Fruit fly (Drosophila melanogaster) whole organism, embryonic: Measurements from ENCODE around the gene Cpr23B.

ENCODE experiments used
- Abd-B ChIP-seq: fragments of 200-800 bp; sonication (Bioruptor generic); optimal IDR thresholded peaks from 2 replicates; lab custom pipeline; 2018; ENCODE audit warnings: missing biosample characterization, mild to moderate bottlenecking, missing genetic modification characterization, moderate library complexity
- C15 ChIP-seq: fragments of 200-800 bp; sonication (Bioruptor generic); IDR thresholded peaks from 3 replicates; pipeline ENCODE4 v1.3.6; 2022; ENCODE audit warnings: missing biosample characterization, missing genetic modification characterization
- CG10147 ChIP-seq: fragments of 200-800 bp; sonication (Bioruptor generic); optimal IDR thresholded peaks from 2 replicates; lab custom pipeline; 2019; ENCODE audit warnings: missing biosample characterization, mild to moderate bottlenecking, missing genetic modification characterization, moderate library complexity
- CG10209 ChIP-seq: fragments of 200-800 bp; sonication (Bioruptor generic); optimal IDR thresholded peaks from 3 replicates; lab custom pipeline; 2017; ENCODE audit warnings: missing biosample characterization, mild to moderate bottlenecking, missing genetic modification characterization, missing genetic modification reagents
- CG10979 ChIP-seq: fragments of 200-800 bp; sonication (Bioruptor generic); optimal IDR thresholded peaks from 2 replicates; lab custom pipeline; 2018; ENCODE audit warnings: missing biosample characterization, mild to moderate bottlenecking, missing genetic modification characterization, moderate library complexity
- CG12659 ChIP-seq: fragments of 200-800 bp; sonication (Bioruptor generic); optimal IDR thresholded peaks from 3 replicates; lab custom pipeline; 2017; ENCODE audit warnings: mild to moderate bottlenecking, missing biosample characterization, missing genetic modification reagents, missing genetic modification characterization
- CG14441 ChIP-seq: fragments of 200-800 bp; sonication (Bioruptor generic); IDR thresholded peaks from 2 replicates; pipeline ENCODE4 v1.3.6; 2022; ENCODE audit warnings: missing biosample characterization, missing genetic modification characterization
- CG1529 ChIP-seq: fragments of 200-800 bp; sonication (Bioruptor generic); optimal IDR thresholded peaks from 3 replicates; lab custom pipeline; 2018; ENCODE audit warnings: missing biosample characterization, missing genetic modification characterization
- CG1603 ChIP-seq: fragments of 200-800 bp; sonication (Bioruptor generic); optimal IDR thresholded peaks from 2 replicates; lab custom pipeline; 2019; ENCODE audit warnings: missing biosample characterization, mild to moderate bottlenecking, missing genetic modification characterization, moderate library complexity
- CG16813 ChIP-seq: fragments of 200-800 bp; sonication (Bioruptor generic); IDR thresholded peaks from 3 replicates; pipeline ENCODE4 v1.3.6; 2022; ENCODE audit warnings: missing biosample characterization, missing genetic modification characterization; ENCODE audit not compliant: partially characterized antibody
- CG16863 ChIP-seq: fragments of 200-800 bp; sonication (Bioruptor generic); optimal IDR thresholded peaks from 3 replicates; lab custom pipeline; 2016; ENCODE audit warnings: missing biosample characterization, missing genetic modification characterization
- CG17829 ChIP-seq: fragments of 200-800 bp; optimal IDR thresholded peaks from 2 replicates; lab custom pipeline; 2019; ENCODE audit warnings: missing biosample characterization, mild to moderate bottlenecking, missing genetic modification characterization, moderate library complexity
- CG18764 ChIP-seq: fragments of 200-800 bp; sonication (Bioruptor generic); optimal IDR thresholded peaks from 3 replicates; lab custom pipeline; 2016; ENCODE audit warnings: missing biosample characterization, missing genetic modification characterization
- CG2116 ChIP-seq: fragments of 200-800 bp; sonication (Bioruptor generic); optimal IDR thresholded peaks from 3 replicates; lab custom pipeline; 2018; ENCODE audit warnings: missing biosample characterization, mild to moderate bottlenecking, missing genetic modification characterization
- CG32767 ChIP-seq: fragments of 200-800 bp; sonication (Bioruptor generic); IDR thresholded peaks from 2 replicates; pipeline ENCODE4 v1.3.6; 2022; ENCODE audit warnings: missing biosample characterization, missing genetic modification characterization
- CG4424 ChIP-seq: fragments of 200-800 bp; sonication (Bioruptor generic); optimal IDR thresholded peaks from 3 replicates; lab custom pipeline; 2016; ENCODE audit warnings: missing biosample characterization, missing genetic modification characterization
- CG6765 ChIP-seq: fragments of 200-800 bp; sonication (Bioruptor generic); optimal IDR thresholded peaks from 3 replicates; lab custom pipeline; 2017; ENCODE audit warnings: missing biosample characterization, mild to moderate bottlenecking, missing genetic modification characterization
- CG6854 ChIP-seq: fragments of 200-800 bp; sonication (Bioruptor generic); optimal IDR thresholded peaks from 3 replicates; lab custom pipeline; 2017; ENCODE audit warnings: missing biosample characterization, mild to moderate bottlenecking, missing genetic modification characterization
- CHES-1-like ChIP-seq: fragments of 200-800 bp; sonication (Bioruptor generic); optimal IDR thresholded peaks from 2 replicates; lab custom pipeline; 2016; ENCODE audit warnings: missing biosample characterization, missing genetic modification characterization
- Dad ChIP-seq: fragments of 200-800 bp; sonication (Bioruptor generic); optimal IDR thresholded peaks from 3 replicates; lab custom pipeline; 2016; ENCODE audit warnings: missing biosample characterization, missing genetic modification characterization
- Dp ChIP-seq: fragments of 200-800 bp; sonication (Bioruptor generic); optimal IDR thresholded peaks from 2 replicates; lab custom pipeline; 2018; ENCODE audit warnings: missing biosample characterization, mild to moderate bottlenecking, missing genetic modification characterization, moderate library complexity
- HHEX ChIP-seq: fragments of 200-800 bp; sonication (Bioruptor generic); optimal IDR thresholded peaks from 3 replicates; lab custom pipeline; 2017; ENCODE audit warnings: missing biosample characterization, mild to moderate bottlenecking, missing genetic modification characterization, missing genetic modification reagents
- Hmr ChIP-seq: fragments of 200-800 bp; sonication (Bioruptor generic); optimal IDR thresholded peaks from 3 replicates; lab custom pipeline; 2017; ENCODE audit warnings: mild to moderate bottlenecking, missing biosample characterization, missing genetic modification reagents, missing genetic modification characterization
- PHDP ChIP-seq: fragments of 200-800 bp; sonication (Bioruptor generic); optimal IDR thresholded peaks from 3 replicates; lab custom pipeline; 2018; ENCODE audit warnings: missing biosample characterization, mild to moderate bottlenecking, missing genetic modification characterization, moderate library complexity
- Pdp1 ChIP-seq, 2 experiments: fragments of 200-800 bp; sonication (Bioruptor generic); optimal IDR thresholded peaks; 3 replicates each; lab custom pipeline; 2016; ENCODE audit warnings: missing biosample characterization in 2 of 2, missing genetic modification characterization in 2 of 2, mild to moderate bottlenecking in 1 of 2, moderate library complexity in 1 of 2
- Vsx1 ChIP-seq: fragments of 200-800 bp; sonication (Bioruptor generic); optimal IDR thresholded peaks from 2 replicates; lab custom pipeline; 2017; ENCODE audit warnings: missing biosample characterization, mild to moderate bottlenecking, missing genetic modification characterization, missing genetic modification reagents
- bowl ChIP-seq: fragments of 200-800 bp; sonication (Bioruptor generic); IDR thresholded peaks from 2 replicates; pipeline ENCODE4 v1.3.6; 2022; ENCODE audit warnings: missing biosample characterization, missing genetic modification characterization
- cad ChIP-seq: fragments of >200 bp; optimal IDR thresholded peaks from 2 replicates; lab custom pipeline; 2017; ENCODE audit warnings: missing biosample characterization, missing genetic modification characterization
- cas ChIP-seq: fragments of 200-800 bp; sonication (Bioruptor generic); IDR thresholded peaks from 2 replicates; pipeline ENCODE4 v1.3.6; 2022; ENCODE audit warnings: missing biosample characterization, missing genetic modification characterization
- cato ChIP-seq: fragments of 200-800 bp; sonication (Bioruptor generic); optimal IDR thresholded peaks from 2 replicates; lab custom pipeline; 2016; ENCODE audit warnings: missing biosample characterization, missing genetic modification characterization, borderline replicate concordance
- chinmo ChIP-seq: fragments of 200-800 bp; sonication (Bioruptor generic); IDR thresholded peaks from 4 replicates; pipeline ENCODE4 v1.3.6; 2022; ENCODE audit warnings: missing biosample characterization, missing genetic modification characterization; ENCODE audit not compliant: partially characterized antibody
- da ChIP-seq: fragments of 200-800 bp; sonication (Bioruptor generic); optimal IDR thresholded peaks from 2 replicates; lab custom pipeline; 2016; ENCODE audit warnings: missing biosample characterization, missing genetic modification characterization
- dan ChIP-seq: fragments of 200-800 bp; sonication (Bioruptor generic); IDR thresholded peaks from 2 replicates; pipeline ENCODE4 v1.3.6; 2022; ENCODE audit warnings: missing biosample characterization, missing genetic modification characterization
- dm ChIP-seq: fragments of 200-800 bp; sonication (Bioruptor generic); optimal IDR thresholded peaks from 3 replicates; lab custom pipeline; 2016; ENCODE audit warnings: missing biosample characterization, missing genetic modification characterization
- en ChIP-seq: fragments of 200-800 bp; sonication (Bioruptor generic); optimal IDR thresholded peaks from 2 replicates; lab custom pipeline; 2016; ENCODE audit warnings: missing biosample characterization, missing genetic modification characterization
- ftz-f1 ChIP-seq: fragments of 200-800 bp; sonication (Bioruptor generic); optimal IDR thresholded peaks from 2 replicates; lab custom pipeline; 2016; ENCODE audit warnings: missing biosample characterization, missing genetic modification characterization
- gro ChIP-seq: fragments of 200-800 bp; sonication (Bioruptor generic); optimal IDR thresholded peaks from 2 replicates; lab custom pipeline; 2016; ENCODE audit warnings: missing biosample characterization, missing genetic modification characterization
- hkb ChIP-seq, 2 experiments: fragments of 200-800 bp in 1 of 2; fragments of >200 bp in 1 of 2; sonication (Bioruptor generic) in 1 of 2; IDR thresholded peaks in 1 of 2; optimal IDR thresholded peaks in 1 of 2; 2 replicates each; pipeline versions ENCODE4 v1.3.6 to Lab custom; 2017 to 2022; ENCODE audit warnings: missing biosample characterization in 1 of 2, missing genetic modification characterization in 1 of 2
- mam ChIP-seq: fragments of 200-800 bp; sonication (Bioruptor generic); optimal IDR thresholded peaks from 3 replicates; lab custom pipeline; 2016; ENCODE audit warnings: missing biosample characterization, missing genetic modification characterization
- odd ChIP-seq: fragments of 200-800 bp; sonication (Bioruptor generic); optimal IDR thresholded peaks from 2 replicates; lab custom pipeline; 2017; ENCODE audit warnings: missing biosample characterization, mild to moderate bottlenecking, missing genetic modification characterization
- onecut ChIP-seq: fragments of 200-800 bp; sonication (Bioruptor generic); IDR thresholded peaks from 2 replicates; pipeline ENCODE4 v1.3.6; 2022; ENCODE audit warnings: missing biosample characterization, missing genetic modification characterization
- prd ChIP-seq, 3 experiments: fragments of >200 bp in 2 of 3; fragments of 200-800 bp in 1 of 3; sonication (Bioruptor generic) in 1 of 3; optimal IDR thresholded peaks in 2 of 3; IDR thresholded peaks in 1 of 3; 2 replicates in 2 of 3; 3 replicates in 1 of 3; pipeline versions ENCODE4 v1.3.6 to Lab custom; 2017 to 2022; ENCODE audit warnings: missing biosample characterization in 1 of 3, missing genetic modification characterization in 1 of 3
- rib ChIP-seq: fragments of 200-800 bp; sonication (Bioruptor generic); IDR thresholded peaks from 2 replicates; pipeline ENCODE4 v1.3.6; 2022; ENCODE audit warnings: missing biosample characterization, missing genetic modification characterization
- sim ChIP-seq: fragments of 200-800 bp; sonication (Bioruptor generic); IDR thresholded peaks from 2 replicates; pipeline ENCODE4 v1.3.6; 2022; ENCODE audit warnings: missing biosample characterization, missing genetic modification characterization
- sisA ChIP-seq: fragments of 200-800 bp; sonication (Bioruptor generic); IDR thresholded peaks from 2 replicates; pipeline ENCODE4 v1.3.6; 2022; ENCODE audit warnings: missing biosample characterization, missing genetic modification characterization
- sr ChIP-seq: fragments of 200-800 bp; sonication (Bioruptor generic); IDR thresholded peaks from 3 replicates; pipeline ENCODE4 v1.3.6; 2022; ENCODE audit warnings: missing biosample characterization, missing genetic modification characterization
- ssp ChIP-seq: fragments of 200-800 bp; sonication (Bioruptor generic); IDR thresholded peaks from 2 replicates; pipeline ENCODE4 v1.3.6; 2022; ENCODE audit warnings: missing biosample characterization, missing genetic modification characterization
- stwl ChIP-seq: fragments of 200-800 bp; sonication (Bioruptor generic); optimal IDR thresholded peaks from 3 replicates; lab custom pipeline; 2018; ENCODE audit warnings: missing biosample characterization, mild to moderate bottlenecking, missing genetic modification characterization, moderate library complexity
- wor ChIP-seq: fragments of 200-800 bp; sonication (Bioruptor generic); IDR thresholded peaks from 2 replicates; pipeline ENCODE4 v1.3.6; 2022; ENCODE audit warnings: missing biosample characterization, missing genetic modification characterization

The Cpr23B gene

DNA sequence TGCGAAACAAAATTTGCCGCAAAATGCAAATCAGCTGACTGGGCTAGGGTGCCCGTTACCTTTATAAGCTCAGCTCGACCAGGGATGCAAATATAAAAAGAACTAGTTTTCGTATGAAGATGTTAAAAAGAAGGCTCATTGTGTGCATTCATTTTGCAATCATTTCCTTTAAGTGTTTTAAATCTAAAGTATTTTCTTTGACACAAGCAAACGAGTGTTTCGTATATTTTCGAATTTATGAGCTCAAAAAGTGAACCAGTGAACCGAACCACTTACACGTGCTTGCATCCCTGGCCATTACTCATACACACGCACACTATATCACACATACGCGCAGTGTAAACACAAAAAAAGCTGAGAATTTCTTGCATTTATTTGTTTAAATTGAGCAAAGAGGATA lies 40.0 kb downstream of the Cpr23B start, which contains the start of the genes Prx6a and Sbat (continued):
- TF ChIP-seq CHES-1-like (GFP tag; lab: Kevin White, UChicago) (peak; percentile 83), HHEX (GFP tag; lab: Kevin White, UChicago) (peak; percentile 67), mam (peak; percentile 83), CG4424 (GFP tag; lab: Kevin White, UChicago) (peak; percentile 37), stwl (tag; lab: Kevin White, UChicago) (peak; percentile 66), wor (peak; percentile 29; the same call in 1 of the 2 replicates), CG10147 (peak; percentile 87), Vsx1 (peak; percentile 31), sisA (GFP tag; lab: Robert Waterston, UW) (peak; percentile 70), da (GFP tag; lab: Kevin White, UChicago) (peak; percentile 53), hkb (optimal IDR thresholded peaks at IDR 0.05; lab: Kevin White, UChicago) (peak; percentile 45), hkb (GFP tag; IDR thresholded peaks at IDR 0.05; lab: Robert Waterston, UW) (peak; percentile 51; the same call in 1 of the 2 replicates), gro (peak; percentile 81), CG17829 (tag; lab: Kevin White, UChicago) (peak; percentile 78), CG6854 (GFP tag; lab: Kevin White, UChicago) (peak; percentile 21), cad (GFP tag; lab: Kevin White, UChicago) (no peak), Hmr (peak; percentile 78), Dad (peak; percentile 64), CG6765 (GFP tag; lab: Kevin White, UChicago) (peak; percentile 9), sim (GFP tag; lab: Robert Waterston, UW) (no peak), dm (GFP tag; lab: Kevin White, UChicago) (peak; percentile 44), sr (0 out of 3 replicates have a peak, but pooled peaks have one; percentile 45), rib (GFP tag; lab: Robert Waterston, UW) (no peak), ftz-f1 (no peak), CG10209 (peak; percentile 59), CG14441 (GFP tag; lab: Robert Waterston, UW) (peak; percentile 62), bowl (GFP tag; lab: Robert Waterston, UW) (no peak), chinmo (GFP tag; lab: Robert Waterston, UW) (no peak), Dp (GFP tag; lab: Kevin White, UChicago) (peak; percentile 73), onecut (GFP tag; lab: Robert Waterston, UW) (peak; percentile 21; the same call in 1 of the 2 replicates), odd (peak; percentile 33), CG16863 (peak; percentile 65), prd (optimal IDR thresholded peaks at IDR 0.05; lab: Kevin White, UChicago) (no peak), prd (GFP tag; IDR thresholded peaks at IDR 0.05; lab: Robert Waterston, UW) (peak; percentile 80), Pdp1 (GFP tag; optimal IDR thresholded peaks at IDR 0.05; lab: Kevin White, UChicago) (peak; percentile 64 to 67), cas (GFP tag; lab: Robert Waterston, UW) (0 out of 2 replicates have a peak, but pooled peaks have one; percentile 20), CG32767 (no peak; the same call in 1 of the 2 replicates), cato (GFP tag; lab: Kevin White, UChicago) (no peak), CG1603 (peak; percentile 68), Abd-B (GFP tag; lab: Kevin White, UChicago) (peak; percentile 79), C15 (no peak), PHDP (tag; lab: Kevin White, UChicago) (peak; percentile 67), CG16813 (GFP tag; lab: Robert Waterston, UW) (peak; percentile 36; the same call in 1 of the 3 replicates), en (GFP tag; lab: Kevin White, UChicago) (peak; percentile 45), CG18764 (GFP tag; lab: Kevin White, UChicago) (peak; percentile 57), ssp (GFP tag; lab: Robert Waterston, UW) (peak; percentile 58), CG2116 (GFP tag; lab: Kevin White, UChicago) (peak; percentile 69), CG10979 (tag; lab: Kevin White, UChicago) (peak; percentile 65), dan (GFP tag; lab: Robert Waterston, UW) (no peak), CG12659 (GFP tag; lab: Kevin White, UChicago) (peak; percentile 73), CG1529 (GFP tag; lab: Kevin White, UChicago) (peak; percentile 11)
